Worm (Caenorhabditis elegans) whole organism, midembryonic: ENCODE results near the gene Y110A2AL.4.

ENCODE experiments used
- T22C8.4 ChIP-seq: fragments of 200-800 bp; sonication (Bioruptor generic); IDR thresholded peaks from 2 replicates; pipeline ENCODE4 v1.3.6; 2022; ENCODE audit warnings: missing genetic modification characterization, missing compliant biosample characterization
- cog-1 ChIP-seq: sonication (generic microtip); optimal IDR thresholded peaks from 2 replicates; lab custom pipeline; 2016; ENCODE audit warnings: missing genetic modification characterization, missing compliant biosample characterization
- flt-1 ChIP-seq: fragments of 200-800 bp; sonication (Bioruptor generic); IDR thresholded peaks from 2 replicates; pipeline ENCODE4 v1.3.6; 2022; ENCODE audit warnings: missing genetic modification characterization, missing compliant biosample characterization
- klf-2 ChIP-seq: fragments of 200-800 bp; sonication (Bioruptor generic); conservative IDR thresholded peaks from 2 replicates; pipeline ENCODE4 v1.3.6; 2022; ENCODE audit warnings: missing genetic modification reagents, missing genetic modification characterization, missing compliant biosample characterization
- med-1 ChIP-seq: sonication (generic microtip); optimal IDR thresholded peaks from 2 replicates; lab custom pipeline; 2017; ENCODE audit warnings: missing genetic modification characterization, mild to moderate bottlenecking, missing compliant biosample characterization, antibody characterized with exemption, missing genetic modification reagents; ENCODE audit not compliant: insufficient read depth
- ref-1 ChIP-seq: fragments of 200-800 bp; sonication (Bioruptor generic); conservative IDR thresholded peaks from 2 replicates; pipeline ENCODE4 v1.3.6; 2022; ENCODE audit warnings: missing genetic modification reagents, missing genetic modification characterization, missing compliant biosample characterization
- tab-1 ChIP-seq: fragments of 200-800 bp; sonication (Bioruptor generic); IDR thresholded peaks from 2 replicates; pipeline ENCODE4 v1.3.6; 2022; ENCODE audit warnings: missing genetic modification characterization, missing compliant biosample characterization
- ztf-23 ChIP-seq: fragments of 200-800 bp; sonication (Bioruptor generic); IDR thresholded peaks from 2 replicates; pipeline ENCODE4 v1.3.6; 2022; ENCODE audit warnings: missing genetic modification reagents, missing genetic modification characterization, missing compliant biosample characterization
- ztf-29 ChIP-seq: fragments of 200-800 bp; sonication (Bioruptor generic); IDR thresholded peaks from 2 replicates; pipeline ENCODE4 v1.3.6; 2022; ENCODE audit warnings: missing genetic modification reagents, missing genetic modification characterization, missing compliant biosample characterization

The Y110A2AL.4 gene

ce11 chrII:2885518-2886449 is 46.7 kb downstream of the Y110A2AL.4 start:
- peak; percentile 60 for TF ChIP-seq T22C8.4 (GFP tag; lab: Robert Waterston, UW)
- no peak for TF ChIP-seq ztf-29 (GFP tag; lab: Robert Waterston, UW)

- no peak for TF ChIP-seq ztf-29 (GFP tag; lab: Robert Waterston, UW)
- TF ChIP-seq ref-1 (GFP tag; lab: Robert Waterston, UW), result no peak
- TF ChIP-seq cog-1 (tag; lab: Kevin White, UChicago), result peak; percentile 69
- peak; percentile 82 for TF ChIP-seq ztf-23 (GFP tag; lab: Robert Waterston, UW)
- peak; percentile 71; the same call in 1 of the 2 replicates for TF ChIP-seq klf-2 (GFP tag; lab: Robert Waterston, UW)
- peak; percentile 86 for TF ChIP-seq flt-1
- TF ChIP-seq tab-1 (GFP tag; lab: Robert Waterston, UW), result no peak
- peak; percentile 93 for TF ChIP-seq T22C8.4 (GFP tag; lab: Robert Waterston, UW)
- no peak for TF ChIP-seq med-1 (GFP tag; lab: Kevin White, UChicago)
These were observed 50.0 kb downstream of the Y110A2AL.4 start, which contains the start of gene pinn-1 for ce11 chrII:2888957-2889630. TSS of gene pinn-1 (minus strand) at chrII:2889007.
